Worm (Caenorhabditis elegans) whole organism, young adult: Measurements from ENCODE around the gene srh-69.

Experiments used
- B0035.1 ChIP-seq: sonication (generic microtip); optimal IDR thresholded peaks from 2 replicates; lab custom pipeline; 2016; ENCODE audit warnings: missing genetic modification characterization, mild to moderate bottlenecking, missing compliant biosample characterization, missing genotype, missing genetic modification reagents
- F49E8.2 ChIP-seq: sonication (generic microtip); optimal IDR thresholded peaks from 3 replicates; lab custom pipeline; 2017; ENCODE audit warnings: missing genetic modification characterization, mild to moderate bottlenecking, missing compliant biosample characterization, antibody characterized with exemption, moderate library complexity; ENCODE audit not compliant: insufficient read depth
- F57C9.4 ChIP-seq: sonication (generic microtip); optimal IDR thresholded peaks from 2 replicates; lab custom pipeline; 2017; ENCODE audit warnings: mild to moderate bottlenecking, missing genetic modification characterization, missing compliant biosample characterization
- K12H6.12 ChIP-seq: fragments of 200-800 bp; sonication (Bioruptor generic); optimal IDR thresholded peaks from 2 replicates; lab custom pipeline; 2018; ENCODE audit warnings: mild to moderate bottlenecking, missing genetic modification characterization, missing compliant biosample characterization
- Y56A3A.18 ChIP-seq: fragments of 200-800 bp; sonication (Bioruptor generic); IDR thresholded peaks from 2 replicates; pipeline ENCODE4 v1.3.6; 2022; ENCODE audit warnings: missing genetic modification reagents, missing genetic modification characterization, missing compliant biosample characterization
- Y79H2A.3 ChIP-seq: fragments of 200-800 bp; sonication (Bioruptor generic); conservative IDR thresholded peaks from 2 replicates; pipeline ENCODE4 v1.3.6; 2022; ENCODE audit warnings: missing genetic modification reagents, missing genetic modification characterization, missing compliant biosample characterization
- Y95B8A.8 ChIP-seq: fragments of 200-800 bp; sonication (Bioruptor generic); IDR thresholded peaks from 2 replicates; pipeline ENCODE4 v1.3.6; 2022; ENCODE audit warnings: missing genetic modification reagents, missing genetic modification characterization, missing compliant biosample characterization
- ZK185.1 ChIP-seq: sonication (generic microtip); optimal IDR thresholded peaks from 2 replicates; lab custom pipeline; 2016; ENCODE audit warnings: mild to moderate bottlenecking, missing genetic modification characterization, missing compliant biosample characterization; ENCODE audit not compliant: poor library complexity, severe bottlenecking
- atf-7 ChIP-seq: sonication (generic microtip); optimal IDR thresholded peaks from 2 replicates; lab custom pipeline; 2017; ENCODE audit warnings: mild to moderate bottlenecking, missing genetic modification characterization, missing compliant biosample characterization
- bed-1 ChIP-seq: fragments of 200-800 bp; sonication (Bioruptor generic); IDR thresholded peaks from 2 replicates; pipeline ENCODE4 v1.3.6; 2022; ENCODE audit warnings: missing genetic modification reagents, missing genetic modification characterization, missing compliant biosample characterization
- ceh-100 ChIP-seq: fragments of 200-800 bp; sonication (Bioruptor generic); IDR thresholded peaks from 2 replicates; pipeline ENCODE4 v1.3.6; 2022; ENCODE audit warnings: missing genetic modification reagents, missing genetic modification characterization, missing compliant biosample characterization
- ceh-27 ChIP-seq: fragments of 200-800 bp; sonication (Bioruptor generic); optimal IDR thresholded peaks from 2 replicates; lab custom pipeline; 2018; ENCODE audit warnings: mild to moderate bottlenecking, missing genetic modification characterization, moderate library complexity, missing compliant biosample characterization
- dox-1 ChIP-seq: fragments of 200-800 bp; sonication (Bioruptor generic); IDR thresholded peaks from 2 replicates; pipeline ENCODE4 v1.3.6; 2022; ENCODE audit warnings: missing genetic modification reagents, missing genetic modification characterization, missing compliant biosample characterization
- egl-18 ChIP-seq: fragments of 200-800 bp; sonication (Bioruptor generic); IDR thresholded peaks from 2 replicates; pipeline ENCODE4 v1.3.6; 2022; ENCODE audit warnings: missing genetic modification reagents, missing genetic modification characterization, missing compliant biosample characterization
- egrh-3 ChIP-seq: fragments of 200-800 bp; sonication (Bioruptor generic); IDR thresholded peaks from 2 replicates; pipeline ENCODE4 v1.3.6; 2022; ENCODE audit warnings: missing genetic modification reagents, missing genetic modification characterization, missing compliant biosample characterization
- gei-17 ChIP-seq: fragments of 200-800 bp; sonication (Bioruptor generic); optimal IDR thresholded peaks from 2 replicates; lab custom pipeline; 2018; ENCODE audit warnings: mild to moderate bottlenecking, missing genetic modification characterization, missing compliant biosample characterization
- lag-1 ChIP-seq: fragments of 200-800 bp; sonication (Bioruptor generic); IDR thresholded peaks from 2 replicates; pipeline ENCODE4 v1.3.6; 2022; ENCODE audit warnings: missing genetic modification reagents, missing genetic modification characterization, missing compliant biosample characterization
- lin-26 ChIP-seq: fragments of 200-800 bp; sonication (Bioruptor generic); IDR thresholded peaks from 2 replicates; pipeline ENCODE4 v1.3.6; 2022; ENCODE audit warnings: missing genetic modification reagents, missing genetic modification characterization, missing compliant biosample characterization
- lin-40 ChIP-seq: sonication (generic microtip); optimal IDR thresholded peaks from 2 replicates; lab custom pipeline; 2016; ENCODE audit warnings: missing genetic modification characterization, mild to moderate bottlenecking, missing compliant biosample characterization, missing genotype, missing genetic modification reagents
- madf-3 ChIP-seq: fragments of 200-800 bp; sonication (Bioruptor generic); IDR thresholded peaks from 2 replicates; pipeline ENCODE4 v1.3.6; 2022; ENCODE audit warnings: missing genetic modification reagents, missing genetic modification characterization, missing compliant biosample characterization
- madf-6 ChIP-seq: fragments of 200-800 bp; sonication (Bioruptor generic); IDR thresholded peaks from 2 replicates; pipeline ENCODE4 v1.3.6; 2022; ENCODE audit warnings: missing genetic modification reagents, missing genetic modification characterization, missing compliant biosample characterization
- mel-28 ChIP-seq: sonication (generic microtip); optimal IDR thresholded peaks from 2 replicates; lab custom pipeline; 2016; ENCODE audit warnings: borderline replicate concordance, mild to moderate bottlenecking, missing genetic modification characterization, missing compliant biosample characterization
- mes-4 ChIP-seq: sonication (generic microtip); optimal IDR thresholded peaks from 2 replicates; lab custom pipeline; 2016; ENCODE audit warnings: missing genotype, missing genetic modification characterization, missing compliant biosample characterization
- mxl-1 ChIP-seq: sonication (generic microtip); optimal IDR thresholded peaks from 2 replicates; lab custom pipeline; 2016; ENCODE audit warnings: missing genetic modification characterization, missing compliant biosample characterization
- nhr-80 ChIP-seq: sonication (generic microtip); optimal IDR thresholded peaks from 2 replicates; lab custom pipeline; 2016; ENCODE audit warnings: missing genetic modification characterization, missing compliant biosample characterization
- rec-8 ChIP-seq, 2 experiments: sonication (generic microtip); optimal IDR thresholded peaks; 2 replicates each; lab custom pipeline; 2016; ENCODE audit warnings: mild to moderate bottlenecking in 2 of 2, missing genetic modification characterization in 2 of 2, missing genetic modification reagents in 2 of 2, missing genotype in 2 of 2, missing biosample characterization in 1 of 2, missing compliant biosample characterization in 1 of 2, moderate library complexity in 1 of 2
- sdz-38 ChIP-seq: sonication (generic microtip); optimal IDR thresholded peaks from 2 replicates; lab custom pipeline; 2016; ENCODE audit warnings: missing genotype, missing genetic modification characterization, missing compliant biosample characterization
- snpc-1.3 ChIP-seq: sonication (generic microtip); optimal IDR thresholded peaks from 2 replicates; lab custom pipeline; 2017; ENCODE audit warnings: missing genetic modification characterization, mild to moderate bottlenecking, missing compliant biosample characterization, antibody characterized with exemption, moderate library complexity, missing genotype, missing genetic modification reagents; ENCODE audit not compliant: insufficient read depth
- somi-1 ChIP-seq: fragments of 200-800 bp; sonication (Bioruptor generic); optimal IDR thresholded peaks from 2 replicates; lab custom pipeline; 2018; ENCODE audit warnings: mild to moderate bottlenecking, missing genetic modification characterization, missing compliant biosample characterization
- zim-3 ChIP-seq: sonication (generic microtip); optimal IDR thresholded peaks from 2 replicates; lab custom pipeline; 2017; ENCODE audit warnings: mild to moderate bottlenecking, missing genetic modification characterization, moderate library complexity, missing compliant biosample characterization
- ztf-22 ChIP-seq: fragments of 200-800 bp; sonication (Bioruptor generic); optimal IDR thresholded peaks from 2 replicates; lab custom pipeline; 2018; ENCODE audit warnings: mild to moderate bottlenecking, missing genetic modification characterization, moderate library complexity, missing compliant biosample characterization

The srh-69 gene

DNA sequence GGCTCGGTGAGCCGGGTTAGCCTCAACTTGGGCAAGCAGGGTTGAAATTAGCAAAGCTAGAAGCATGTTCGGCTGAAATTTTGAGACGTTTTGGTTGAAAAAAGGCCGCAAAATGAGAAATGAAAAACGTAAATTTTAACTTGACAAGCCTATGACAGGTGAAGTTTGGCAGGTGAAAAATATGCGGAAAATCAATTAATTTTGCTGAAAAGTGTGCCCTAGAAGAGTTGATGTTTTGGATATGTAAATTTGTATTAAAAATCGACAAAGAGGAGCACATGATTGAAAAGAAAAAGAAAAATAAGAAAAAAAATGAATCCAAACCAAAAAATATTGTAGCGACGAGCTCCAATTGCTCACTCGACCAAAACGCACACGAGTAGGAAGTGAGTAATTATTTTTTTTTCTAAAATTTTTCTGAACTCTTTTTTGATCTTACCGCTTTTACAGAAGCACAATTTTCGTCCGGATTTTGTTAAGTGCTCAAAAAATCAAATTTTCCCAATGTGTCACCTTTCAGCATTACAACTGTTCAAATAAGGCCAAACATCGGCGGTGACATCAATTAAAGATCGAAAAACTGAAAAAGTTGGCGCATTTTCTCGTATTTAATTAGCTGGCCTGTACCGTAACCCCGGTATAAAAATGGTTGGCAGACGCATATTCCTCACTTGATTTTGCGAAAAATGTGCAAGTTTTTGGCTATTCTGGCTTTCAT is 43.2 kb downstream of the srh-69 start, which contains the start of the genes F15A4.5 and phat-8:
F15A4.5 (minus strand) TSS at position 101 of the 718 bp plus-strand sequence.
phat-8 (plus strand) TSS at position 668 of the 718 bp plus-strand sequence.
- TF ChIP-seq mel-28 (tag; lab: Kevin White, UChicago) = no peak
- no peak for TF ChIP-seq gei-17 (GFP tag; lab: Kevin White, UChicago)
- TF ChIP-seq mxl-1 = no peak
- no peak for TF ChIP-seq ceh-100 (GFP tag; lab: Robert Waterston, UW)
- no peak for TF ChIP-seq lin-40
- no peak for TF ChIP-seq sdz-38 (tag; lab: Kevin White, UChicago)
- no peak for TF ChIP-seq Y95B8A.8 (GFP tag; lab: Robert Waterston, UW)
- no peak for TF ChIP-seq Y79H2A.3 (GFP tag; lab: Robert Waterston, UW)
- TF ChIP-seq ceh-27 = no peak
- TF ChIP-seq nhr-80 (tag; lab: Kevin White, UChicago) = no peak
- TF ChIP-seq ZK185.1 (tag; lab: Kevin White, UChicago) = no peak
- no peak for TF ChIP-seq ztf-22 (GFP tag; lab: Kevin White, UChicago)
- TF ChIP-seq dox-1 (GFP tag; lab: Robert Waterston, UW) = no peak

DNA sequence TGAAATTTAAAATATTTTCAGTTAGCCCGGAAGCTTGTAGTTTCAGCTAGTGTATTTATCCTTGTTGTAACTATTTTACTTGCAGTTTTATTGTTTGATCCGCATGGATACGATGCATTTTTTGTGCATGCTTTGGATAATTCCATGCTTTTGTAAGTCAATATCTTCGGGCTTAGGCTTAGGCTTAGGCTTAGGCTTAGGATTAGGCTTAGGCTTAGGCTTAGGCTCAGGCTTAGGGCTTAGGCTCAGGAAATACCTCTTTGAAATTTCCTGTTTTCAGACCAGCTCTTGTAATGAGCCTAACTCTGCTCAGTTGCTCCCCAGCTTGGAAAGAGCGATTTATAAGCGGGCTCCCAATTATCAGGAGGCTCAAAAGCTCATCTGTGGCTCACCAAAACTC is 47.5 kb downstream of the srh-69 start, which contains the start of gene srg-16:
srg-16 (plus strand) TSS at position 87 of the 400 bp plus-strand sequence.
- no peak for TF ChIP-seq egl-18 (GFP tag; lab: Robert Waterston, UW)
- no peak for TF ChIP-seq madf-3 (GFP tag; lab: Robert Waterston, UW)
- no peak for TF ChIP-seq lin-26
- no peak for TF ChIP-seq zim-3 (tag; lab: Kevin White, UChicago)
- no peak for TF ChIP-seq atf-7 (tag; lab: Kevin White, UChicago)

DNA sequence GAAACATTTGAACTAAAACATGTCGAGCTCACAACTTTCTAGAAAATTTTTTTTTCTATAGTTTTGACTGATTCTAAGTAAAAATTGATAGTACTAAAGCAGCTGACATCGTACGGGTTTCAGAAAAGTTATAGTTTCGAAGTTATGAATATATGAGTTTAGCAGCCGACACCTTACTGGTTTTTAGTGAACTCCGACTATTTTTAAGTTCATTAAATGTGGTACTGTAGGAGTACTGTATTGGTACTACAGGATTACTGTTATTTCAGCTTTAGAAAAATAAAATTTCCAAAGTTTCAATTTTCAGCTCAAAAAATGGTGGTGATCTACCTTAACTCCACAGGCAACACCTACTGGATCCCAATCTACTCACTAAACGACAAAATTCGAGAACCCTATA is 49.0 kb downstream of the srh-69 start, which contains the start of gene sre-37:
sre-37 (plus strand) TSS at position 301 of the 400 bp plus-strand sequence.
- no peak for TF ChIP-seq ceh-27
- TF ChIP-seq F49E8.2 (tag; lab: Kevin White, UChicago) = no peak
- no peak for TF ChIP-seq K12H6.12 (tag; lab: Kevin White, UChicago)
- no peak for TF ChIP-seq Y95B8A.8 (GFP tag; lab: Robert Waterston, UW)
- TF ChIP-seq madf-6 (GFP tag; lab: Robert Waterston, UW) = no peak
- no peak for TF ChIP-seq B0035.1
- TF ChIP-seq snpc-1.3 = no peak
- no peak for TF ChIP-seq Y56A3A.18 (GFP tag; lab: Robert Waterston, UW)
- TF ChIP-seq rec-8 (tag; optimal IDR thresholded peaks at IDR 0.05; lab: Kevin White, UChicago) = no peak
- TF ChIP-seq egrh-3 = no peak
- TF ChIP-seq bed-1 (GFP tag; lab: Robert Waterston, UW) = no peak
- no peak for TF ChIP-seq mes-4 (tag; lab: Kevin White, UChicago)
- no peak for TF ChIP-seq lag-1 (GFP tag; lab: Robert Waterston, UW)
- no peak for TF ChIP-seq somi-1
- TF ChIP-seq F57C9.4 = no peak
